Fruit fly (Drosophila melanogaster): ENCODE data around the gene CG7333.

- TF ChIP-seq CG9948 (tag; optimal IDR thresholded peaks at IDR 0.05): peak; percentile 62
- TF ChIP-seq Pif1B (GFP tag; optimal IDR thresholded peaks at IDR 0.05): peak; percentile 57
Measured at dm6 chr3R:19623606-19624005, 23.2 kb downstream of the CG7333 start.
